Worm (Caenorhabditis elegans) whole organism, mixed stage, embryonic: ENCODE measurements around the gene F40F8.5.

Source experiments
- M03D4.4 ChIP-seq: sonication (generic microtip); optimal IDR thresholded peaks from 2 replicates; lab custom pipeline; 2017; ENCODE audit warnings: mild to moderate bottlenecking, missing genetic modification characterization, missing compliant biosample characterization
- bed-3 ChIP-seq: fragments of 200-800 bp; sonication (Bioruptor generic); optimal IDR thresholded peaks from 3 replicates; lab custom pipeline; 2018; ENCODE audit warnings: mild to moderate bottlenecking, missing genetic modification characterization, moderate library complexity, missing compliant biosample characterization
- blmp-1 ChIP-seq: fragments of 150-350 bp; optimal IDR thresholded peaks from 2 replicates; lab custom pipeline; 2014; ENCODE audit warnings: missing biosample characterization, missing genetic modification characterization
- ceh-39 ChIP-seq: fragments of 150-350 bp; optimal IDR thresholded peaks from 2 replicates; lab custom pipeline; 2014; ENCODE audit warnings: missing biosample characterization, missing genetic modification characterization
- ceh-43 ChIP-seq: fragments of 200-800 bp; sonication (Bioruptor generic); optimal IDR thresholded peaks from 2 replicates; lab custom pipeline; 2018; ENCODE audit warnings: mild to moderate bottlenecking, missing genetic modification characterization, moderate library complexity, missing compliant biosample characterization
- ceh-83 ChIP-seq: fragments of 200-800 bp; sonication (Bioruptor generic); optimal IDR thresholded peaks from 2 replicates; lab custom pipeline; 2018; ENCODE audit warnings: mild to moderate bottlenecking, missing genetic modification characterization, missing compliant biosample characterization
- ces-1 ChIP-seq: fragments of 150-350 bp; optimal IDR thresholded peaks from 2 replicates; lab custom pipeline; 2014; ENCODE audit warnings: missing biosample characterization, missing genetic modification reagents, missing genetic modification characterization
- cnd-1 ChIP-seq: fragments of 200-800 bp; sonication (Bioruptor generic); optimal IDR thresholded peaks from 2 replicates; lab custom pipeline; 2018; ENCODE audit warnings: mild to moderate bottlenecking, missing genetic modification characterization, missing compliant biosample characterization
- drap-1 ChIP-seq: fragments of 200-800 bp; sonication (Bioruptor generic); optimal IDR thresholded peaks from 3 replicates; lab custom pipeline; 2018; ENCODE audit warnings: mild to moderate bottlenecking, missing genetic modification characterization, missing compliant biosample characterization
- elt-1 ChIP-seq: sonication (generic microtip); optimal IDR thresholded peaks from 2 replicates; lab custom pipeline; 2017; ENCODE audit warnings: missing genetic modification characterization, mild to moderate bottlenecking, missing compliant biosample characterization, antibody characterized with exemption, moderate library complexity, borderline replicate concordance; ENCODE audit not compliant: insufficient read depth
- elt-3 ChIP-seq: fragments of 150-350 bp; optimal IDR thresholded peaks from 2 replicates; lab custom pipeline; 2014; ENCODE audit warnings: missing biosample characterization, missing genetic modification characterization
- flh-1 ChIP-seq: fragments of 200-800 bp; sonication (Bioruptor generic); optimal IDR thresholded peaks from 2 replicates; lab custom pipeline; 2018; ENCODE audit warnings: mild to moderate bottlenecking, missing genetic modification characterization, moderate library complexity, missing compliant biosample characterization
- ham-2 ChIP-seq: fragments of 200-800 bp; sonication (Bioruptor generic); optimal IDR thresholded peaks from 2 replicates; lab custom pipeline; 2018; ENCODE audit warnings: mild to moderate bottlenecking, missing genetic modification characterization, missing compliant biosample characterization
- hlh-1 ChIP-seq: fragments of 150-350 bp; optimal IDR thresholded peaks from 2 replicates; lab custom pipeline; 2014; ENCODE audit warnings: missing biosample characterization, missing genetic modification reagents, missing genetic modification characterization
- lin-13 ChIP-seq: fragments of 150-350 bp; optimal IDR thresholded peaks from 2 replicates; lab custom pipeline; 2014; ENCODE audit warnings: missing biosample characterization, missing genetic modification characterization
- lin-32 ChIP-seq: fragments of 200-800 bp; sonication (Bioruptor generic); optimal IDR thresholded peaks from 2 replicates; lab custom pipeline; 2018; ENCODE audit warnings: mild to moderate bottlenecking, missing genetic modification characterization, missing compliant biosample characterization
- lsy-2 ChIP-seq: fragments of 150-350 bp; optimal IDR thresholded peaks from 2 replicates; lab custom pipeline; 2014; ENCODE audit warnings: missing biosample characterization, missing genetic modification characterization
- mab-5 ChIP-seq: fragments of 150-350 bp; optimal IDR thresholded peaks from 2 replicates; lab custom pipeline; 2014; ENCODE audit warnings: missing biosample characterization, missing genetic modification characterization
- mep-1 ChIP-seq: fragments of 150-350 bp; optimal IDR thresholded peaks from 2 replicates; lab custom pipeline; 2017; ENCODE audit warnings: missing biosample characterization, missing genetic modification reagents, missing genetic modification characterization, inconsistent platforms
- mls-2 ChIP-seq: sonication (generic microtip); optimal IDR thresholded peaks from 2 replicates; lab custom pipeline; 2016; ENCODE audit warnings: mild to moderate bottlenecking, missing genetic modification characterization, moderate library complexity, missing compliant biosample characterization
- nhr-12 ChIP-seq: fragments of 150-350 bp; optimal IDR thresholded peaks from 2 replicates; lab custom pipeline; 2014; ENCODE audit warnings: missing biosample characterization, missing genetic modification characterization
- nhr-2 ChIP-seq: fragments of 150-350 bp; optimal IDR thresholded peaks from 2 replicates; lab custom pipeline; 2014; ENCODE audit warnings: missing biosample characterization, missing genetic modification characterization
- nhr-237 ChIP-seq: fragments of 150-350 bp; optimal IDR thresholded peaks from 2 replicates; lab custom pipeline; 2014; ENCODE audit warnings: missing biosample characterization, missing genetic modification characterization
- nhr-28 ChIP-seq: fragments of 150-350 bp; optimal IDR thresholded peaks from 2 replicates; lab custom pipeline; 2014; ENCODE audit warnings: missing biosample characterization, missing genetic modification characterization
- nhr-76 ChIP-seq: sonication (generic microtip); optimal IDR thresholded peaks from 2 replicates; lab custom pipeline; 2017; ENCODE audit warnings: missing biosample characterization, missing genetic modification characterization
- pha-4 ChIP-seq: fragments of 150-350 bp; optimal IDR thresholded peaks from 2 replicates; lab custom pipeline; 2018; ENCODE audit warnings: missing biosample characterization, missing genetic modification reagents, missing genetic modification characterization
- sem-2 ChIP-seq: fragments of 200-800 bp; sonication (Bioruptor generic); optimal IDR thresholded peaks from 2 replicates; lab custom pipeline; 2018; ENCODE audit warnings: mild to moderate bottlenecking, missing genetic modification characterization, missing compliant biosample characterization
- snpc-4 ChIP-seq: fragments of 150-350 bp; optimal IDR thresholded peaks from 2 replicates; lab custom pipeline; 2014; ENCODE audit warnings: missing biosample characterization, missing genetic modification characterization
- sptf-1 ChIP-seq: sonication (generic microtip); optimal IDR thresholded peaks from 2 replicates; lab custom pipeline; 2017; ENCODE audit warnings: mild to moderate bottlenecking, missing genetic modification characterization, moderate library complexity, missing compliant biosample characterization
- tbx-8 ChIP-seq: fragments of 200-800 bp; sonication (Bioruptor generic); optimal IDR thresholded peaks from 2 replicates; lab custom pipeline; 2018; ENCODE audit warnings: mild to moderate bottlenecking, missing genetic modification characterization, moderate library complexity, missing compliant biosample characterization
- unc-120 ChIP-seq: sonication (generic microtip); optimal IDR thresholded peaks from 2 replicates; lab custom pipeline; 2017; ENCODE audit warnings: missing genetic modification characterization, missing compliant biosample characterization; ENCODE audit not compliant: poor library complexity, severe bottlenecking
- unc-39 ChIP-seq: fragments of 150-350 bp; optimal IDR thresholded peaks from 2 replicates; lab custom pipeline; 2014; ENCODE audit warnings: missing biosample characterization, missing genetic modification characterization
- unc-62 ChIP-seq: fragments of 150-350 bp; optimal IDR thresholded peaks from 2 replicates; lab custom pipeline; 2014; ENCODE audit warnings: missing biosample characterization, missing genetic modification reagents, missing genetic modification characterization
- zip-8 ChIP-seq: fragments of 150-350 bp; optimal IDR thresholded peaks from 2 replicates; lab custom pipeline; 2014; ENCODE audit warnings: missing biosample characterization, missing genetic modification characterization
- ztf-11 ChIP-seq: fragments of 150-350 bp; optimal IDR thresholded peaks from 2 replicates; lab custom pipeline; 2014; ENCODE audit warnings: missing biosample characterization, missing genetic modification characterization

The F40F8.5 gene

DNA sequence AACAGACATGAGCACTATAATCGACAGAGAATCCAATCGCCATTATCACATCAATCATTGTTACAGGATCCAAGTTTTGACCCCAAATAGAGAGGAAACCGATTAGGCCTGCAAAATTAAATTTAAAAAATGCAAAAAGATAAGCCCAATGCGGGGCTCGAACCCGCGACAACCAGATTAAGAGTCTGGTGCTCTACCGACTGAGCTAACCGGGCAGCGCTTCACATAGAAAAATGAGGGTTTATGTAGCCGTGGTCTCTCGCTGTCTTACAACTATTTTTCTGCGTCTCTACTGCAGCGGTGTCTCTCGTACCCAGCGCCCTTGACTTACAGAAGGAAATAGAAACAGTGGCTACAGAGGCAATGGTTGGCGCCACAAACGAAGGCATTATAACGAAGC is 22.9 kb upstream of the F40F8.5 start:
- TF ChIP-seq unc-39 (tag; lab: Kevin White, UChicago) (no peak), unc-62 (GFP tag; lab: Kevin White, UChicago) (no peak), zip-8 (tag; lab: Kevin White, UChicago) (no peak), cnd-1 (tag; lab: Kevin White, UChicago) (peak; percentile 13), pha-4 (tag; lab: Kevin White, UChicago) (no peak), sem-2 (GFP tag; lab: Kevin White, UChicago) (no peak), nhr-237 (tag; lab: Kevin White, UChicago) (no peak), ceh-39 (tag; lab: Kevin White, UChicago) (no peak), elt-3 (tag; lab: Kevin White, UChicago) (no peak), snpc-4 (no peak), drap-1 (GFP tag; lab: Kevin White, UChicago) (peak; percentile 60), unc-120 (tag; lab: Kevin White, UChicago) (peak; percentile 70), M03D4.4 (tag; lab: Kevin White, UChicago) (peak; percentile 47), sptf-1 (tag; lab: Kevin White, UChicago) (peak; percentile 71), blmp-1 (tag; lab: Kevin White, UChicago) (no peak), ham-2 (GFP tag; lab: Kevin White, UChicago) (peak; percentile 61), ceh-43 (GFP tag; lab: Kevin White, UChicago) (no peak), mab-5 (tag; lab: Kevin White, UChicago) (no peak), hlh-1 (tag; lab: Kevin White, UChicago) (no peak), mls-2 (tag; lab: Kevin White, UChicago) (peak; percentile 52), nhr-2 (no peak), elt-1 (tag; lab: Kevin White, UChicago) (no peak), flh-1 (no peak), ztf-11 (no peak), lin-32 (no peak), nhr-12 (tag; lab: Kevin White, UChicago) (no peak), lin-13 (tag; lab: Kevin White, UChicago) (no peak), nhr-28 (tag; lab: Kevin White, UChicago) (no peak), ceh-83 (GFP tag; lab: Kevin White, UChicago) (no peak), mep-1 (tag; lab: Kevin White, UChicago) (no peak), ces-1 (GFP tag; lab: Kevin White, UChicago) (no peak), nhr-76 (no peak), tbx-8 (no peak), lsy-2 (tag; lab: Kevin White, UChicago) (no peak), bed-3 (GFP tag; lab: Kevin White, UChicago) (peak; percentile 52)

DNA sequence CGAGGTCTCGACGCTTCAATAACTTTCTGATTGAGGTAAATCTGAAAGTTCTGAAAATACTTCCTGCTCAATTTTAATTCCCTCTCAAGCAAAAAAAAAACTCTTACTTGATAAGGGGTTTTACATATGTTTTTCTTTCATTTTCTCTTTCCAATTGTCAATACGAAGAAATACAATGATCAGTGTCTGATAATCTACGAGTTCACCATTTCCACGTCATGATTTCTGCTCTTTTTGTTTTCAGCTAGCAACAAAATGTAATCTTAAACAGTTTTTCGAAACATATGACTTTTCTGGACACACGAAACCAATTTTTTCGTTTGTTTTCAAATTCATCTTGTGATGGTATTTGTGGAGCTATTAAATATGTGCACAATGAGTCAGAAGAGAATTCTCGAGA is 21.4 kb upstream of the F40F8.5 start:
- TF ChIP-seq lin-32 (no peak), mab-5 (tag; lab: Kevin White, UChicago) (no peak), drap-1 (GFP tag; lab: Kevin White, UChicago) (no peak), elt-3 (tag; lab: Kevin White, UChicago) (no peak), nhr-12 (tag; lab: Kevin White, UChicago) (no peak), M03D4.4 (tag; lab: Kevin White, UChicago) (no peak), ham-2 (GFP tag; lab: Kevin White, UChicago) (no peak), lin-13 (tag; lab: Kevin White, UChicago) (no peak), nhr-76 (no peak), blmp-1 (tag; lab: Kevin White, UChicago) (no peak), sem-2 (GFP tag; lab: Kevin White, UChicago) (no peak), hlh-1 (tag; lab: Kevin White, UChicago) (no peak), lsy-2 (tag; lab: Kevin White, UChicago) (no peak), unc-39 (tag; lab: Kevin White, UChicago) (no peak)

DNA sequence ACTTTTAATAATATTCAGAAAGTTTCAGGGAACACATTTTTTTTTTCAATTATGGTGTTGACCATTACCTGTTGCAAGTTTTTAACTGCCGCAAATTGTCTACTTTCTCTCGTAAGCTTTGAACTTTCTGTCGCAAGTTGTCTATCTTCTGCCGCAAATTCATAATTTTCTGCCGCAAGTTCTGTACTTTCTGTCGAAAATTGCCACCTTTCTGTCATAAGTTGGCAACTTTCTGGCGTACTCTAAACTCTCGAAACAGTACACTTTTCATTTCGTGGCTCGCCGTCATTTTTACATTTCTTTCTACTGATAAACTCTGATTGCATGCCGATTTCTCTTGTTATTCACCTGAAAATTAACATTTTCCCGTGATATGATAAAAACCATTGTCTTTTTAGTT is 20.7 kb upstream of the F40F8.5 start:
- TF ChIP-seq mep-1 (tag; lab: Kevin White, UChicago) (no peak), blmp-1 (tag; lab: Kevin White, UChicago) (no peak), lin-32 (no peak), nhr-2 (no peak), nhr-28 (tag; lab: Kevin White, UChicago) (no peak), nhr-237 (tag; lab: Kevin White, UChicago) (no peak)
- TF ChIP-seq, all 35 proteins: peak for 0
